Worm (Caenorhabditis elegans) whole organism, L3 larva: Measurements from ENCODE around the gene mrps-9.

Source experiments
- R02D3.7 ChIP-seq: fragments of 150-350 bp; optimal IDR thresholded peaks from 2 replicates; lab custom pipeline; 2014; ENCODE audit warnings: missing biosample characterization, missing genetic modification characterization
- ceh-16 ChIP-seq: sonication (generic microtip); optimal IDR thresholded peaks from 2 replicates; lab custom pipeline; 2017; ENCODE audit warnings: missing biosample characterization, missing genetic modification characterization
- ceh-28 ChIP-seq: fragments of 150-350 bp; optimal IDR thresholded peaks from 2 replicates; lab custom pipeline; 2014; ENCODE audit warnings: missing biosample characterization, missing genetic modification reagents, missing genetic modification characterization
- ceh-82 ChIP-seq: fragments of 150-350 bp; optimal IDR thresholded peaks from 2 replicates; lab custom pipeline; 2014; ENCODE audit warnings: missing biosample characterization, missing genetic modification characterization
- ceh-9 ChIP-seq: sonication (generic microtip); optimal IDR thresholded peaks from 2 replicates; lab custom pipeline; 2018; ENCODE audit warnings: missing biosample characterization, missing genetic modification characterization
- elt-1 ChIP-seq: fragments of 150-350 bp; optimal IDR thresholded peaks from 2 replicates; lab custom pipeline; 2014; ENCODE audit warnings: missing biosample characterization, missing genetic modification characterization
- elt-2 ChIP-seq: sonication (generic microtip); optimal IDR thresholded peaks from 2 replicates; lab custom pipeline; 2016; ENCODE audit warnings: missing genetic modification reagents, mild to moderate bottlenecking, missing genetic modification characterization, missing compliant biosample characterization
- elt-3 ChIP-seq, 3 experiments: fragments of 150-350 bp in 1 of 3; sonication (generic microtip) in 2 of 3; optimal IDR thresholded peaks; 2 replicates in 2 of 3; 4 replicates in 1 of 3; lab custom pipeline; 2014 to 2017; ENCODE audit warnings: missing biosample characterization in 3 of 3, missing genetic modification characterization in 3 of 3
- eor-1 ChIP-seq, 2 experiments: fragments of 150-350 bp; optimal IDR thresholded peaks; 2 replicates each; lab custom pipeline; 2014 to 2018; ENCODE audit warnings: missing biosample characterization in 2 of 2, missing genetic modification characterization in 2 of 2
- fkh-10 ChIP-seq: sonication (generic microtip); optimal IDR thresholded peaks from 2 replicates; lab custom pipeline; 2017; ENCODE audit warnings: missing biosample characterization, missing genetic modification reagents, missing genetic modification characterization
- fkh-2 ChIP-seq: fragments of 150-350 bp; optimal IDR thresholded peaks from 2 replicates; lab custom pipeline; 2014; ENCODE audit warnings: missing biosample characterization, missing genetic modification reagents, missing genetic modification characterization
- hmg-11 ChIP-seq: sonication (generic microtip); optimal IDR thresholded peaks from 2 replicates; lab custom pipeline; 2016; ENCODE audit warnings: missing genetic modification characterization, missing compliant biosample characterization
- jun-1 ChIP-seq: fragments of 150-350 bp; optimal IDR thresholded peaks from 2 replicates; lab custom pipeline; 2014; ENCODE audit warnings: missing biosample characterization, missing genetic modification reagents, missing genetic modification characterization
- lin-15B ChIP-seq: fragments of 150-350 bp; optimal IDR thresholded peaks from 2 replicates; lab custom pipeline; 2014; ENCODE audit warnings: missing biosample characterization, missing genetic modification characterization
- lin-39 ChIP-seq: fragments of 150-350 bp; optimal IDR thresholded peaks from 2 replicates; lab custom pipeline; 2018; ENCODE audit warnings: missing biosample characterization, missing genetic modification reagents, missing genetic modification characterization
- lsy-12 ChIP-seq: sonication (generic microtip); optimal IDR thresholded peaks from 2 replicates; lab custom pipeline; 2016; ENCODE audit warnings: mild to moderate bottlenecking, missing genetic modification characterization, missing compliant biosample characterization
- mdl-1 ChIP-seq: fragments of 150-350 bp; optimal IDR thresholded peaks from 2 replicates; lab custom pipeline; 2014; ENCODE audit warnings: missing biosample characterization, missing genetic modification characterization
- nfya-1 ChIP-seq: sonication (generic microtip); optimal IDR thresholded peaks from 2 replicates; lab custom pipeline; 2017; ENCODE audit warnings: missing genetic modification characterization, mild to moderate bottlenecking, missing compliant biosample characterization, antibody characterized with exemption, moderate library complexity; ENCODE audit not compliant: insufficient read depth
- nhr-11 ChIP-seq: fragments of 150-350 bp; optimal IDR thresholded peaks from 2 replicates; lab custom pipeline; 2014; ENCODE audit warnings: missing biosample characterization, missing genetic modification characterization
- nhr-23 ChIP-seq: fragments of 150-350 bp; optimal IDR thresholded peaks from 2 replicates; lab custom pipeline; 2014; ENCODE audit warnings: missing biosample characterization, missing genetic modification reagents, missing genetic modification characterization
- nhr-25 ChIP-seq: sonication (generic microtip); optimal IDR thresholded peaks from 2 replicates; lab custom pipeline; 2017; ENCODE audit warnings: missing biosample characterization, missing genetic modification characterization
- nhr-28 ChIP-seq: fragments of 150-350 bp; optimal IDR thresholded peaks from 2 replicates; lab custom pipeline; 2014; ENCODE audit warnings: missing biosample characterization, missing genetic modification characterization
- nhr-67 ChIP-seq: fragments of 150-350 bp; optimal IDR thresholded peaks from 2 replicates; lab custom pipeline; 2014; ENCODE audit warnings: missing biosample characterization, missing genetic modification characterization
- nhr-76 ChIP-seq: fragments of 150-350 bp; sonication (generic microtip); optimal IDR thresholded peaks from 5 replicates; lab custom pipeline; 2014; ENCODE audit warnings: missing biosample characterization, missing genetic modification characterization
- nhr-77 ChIP-seq: fragments of 150-350 bp; optimal IDR thresholded peaks from 2 replicates; lab custom pipeline; 2014; ENCODE audit warnings: missing biosample characterization, missing genetic modification characterization
- pha-4 ChIP-seq: fragments of 150-350 bp; optimal IDR thresholded peaks from 2 replicates; lab custom pipeline; 2014; ENCODE audit warnings: missing biosample characterization, missing genetic modification reagents, missing genetic modification characterization
- pqm-1 ChIP-seq: fragments of 150-350 bp; optimal IDR thresholded peaks from 2 replicates; lab custom pipeline; 2017; ENCODE audit warnings: missing biosample characterization, missing genetic modification characterization, inconsistent platforms
- sea-2 ChIP-seq: fragments of 150-350 bp; sonication (generic microtip); optimal IDR thresholded peaks from 4 replicates; lab custom pipeline; 2014; ENCODE audit warnings: missing biosample characterization, missing genetic modification reagents, missing genetic modification characterization
- snpc-4 ChIP-seq: fragments of 150-350 bp; optimal IDR thresholded peaks from 2 replicates; lab custom pipeline; 2014; ENCODE audit warnings: missing biosample characterization, missing genetic modification characterization
- unc-39 ChIP-seq: sonication (generic microtip); optimal IDR thresholded peaks from 4 replicates; lab custom pipeline; 2017; ENCODE audit warnings: missing biosample characterization, missing genetic modification characterization
- unc-62 ChIP-seq: fragments of 150-350 bp; sonication (generic microtip); optimal IDR thresholded peaks from 4 replicates; lab custom pipeline; 2014; ENCODE audit warnings: missing biosample characterization, missing genetic modification reagents, missing genetic modification characterization
- zag-1 ChIP-seq: fragments of 150-350 bp; optimal IDR thresholded peaks from 2 replicates; lab custom pipeline; 2014; ENCODE audit warnings: missing biosample characterization, missing genetic modification characterization
- ztf-11 ChIP-seq: fragments of 150-350 bp; optimal IDR thresholded peaks from 2 replicates; lab custom pipeline; 2014; ENCODE audit warnings: missing biosample characterization, missing genetic modification characterization

The mrps-9 gene

ce11 chrIII:8307356-8307755 lies 41.5 kb downstream of the mrps-9 start, which contains the start of the genes F10E9.7 and F10E9.5 (continued):
- TF ChIP-seq ceh-82 (peak; percentile 58), ceh-9 (tag; lab: Kevin White, UChicago) (no peak), jun-1 (tag; lab: Kevin White, UChicago) (no peak), elt-2 (peak; percentile 53), pha-4 (tag; lab: Kevin White, UChicago) (peak; percentile 96), ztf-11 (no peak), unc-62 (GFP tag; lab: Kevin White, UChicago) (no peak), nhr-76 (tag; lab: Kevin White, UChicago) (no peak), snpc-4 (tag; lab: Kevin White, UChicago) (peak; percentile 86), nhr-77 (no peak), unc-39 (no peak), ceh-16 (no peak), lin-15B (tag; lab: Kevin White, UChicago) (peak; percentile 97), hmg-11 (tag; lab: Kevin White, UChicago) (peak; percentile 71), fkh-2 (no peak), lsy-12 (tag; lab: Kevin White, UChicago) (peak; percentile 89), R02D3.7 (peak; percentile 55), nhr-28 (tag; lab: Kevin White, UChicago) (no peak), nhr-23 (tag; lab: Kevin White, UChicago) (peak; percentile 96)

- TF ChIP-seq ceh-82 (no peak), zag-1 (no peak), nhr-67 (tag; lab: Kevin White, UChicago) (no peak), lin-39 (tag; lab: Kevin White, UChicago) (no peak), sea-2 (GFP tag; lab: Kevin White, UChicago) (no peak), elt-1 (tag; lab: Kevin White, UChicago) (no peak), ceh-16 (no peak), nhr-11 (tag; lab: Kevin White, UChicago) (no peak), hmg-11 (tag; lab: Kevin White, UChicago) (no peak), unc-39 (no peak), eor-1 (tag; optimal IDR thresholded peaks at IDR 0.05; lab: Kevin White, UChicago) (no peak), pqm-1 (no peak), jun-1 (tag; lab: Kevin White, UChicago) (no peak), ceh-28 (tag; lab: Kevin White, UChicago) (no peak), nhr-25 (tag; lab: Kevin White, UChicago) (no peak), lsy-12 (tag; lab: Kevin White, UChicago) (no peak), fkh-10 (GFP tag; lab: Kevin White, UChicago) (no peak), pha-4 (tag; lab: Kevin White, UChicago) (no peak)
- TF ChIP-seq, all 47 proteins: peak for 0
These were observed 42.4 kb downstream of the mrps-9 start, which contains the start of gene F10E9.4 for ce11 chrIII:8308238-8308637. Gene F10E9.4, plus strand, starts transcription at chrIII:8308538.

ce11 chrIII:8310239-8311057 lies 44.6 kb downstream of the mrps-9 start, which contains the start of gene F10E9.3:
Gene F10E9.3, plus strand, starts transcription at chrIII:8311007.
- TF ChIP-seq hmg-11 (tag; lab: Kevin White, UChicago) (peak; percentile 28), nhr-23 (tag; lab: Kevin White, UChicago) (peak; percentile 11), lin-15B (tag; lab: Kevin White, UChicago) (peak; percentile 51), nfya-1 (peak; percentile 94), pqm-1 (peak; percentile 14), elt-1 (tag; lab: Kevin White, UChicago) (no peak), mdl-1 (tag; lab: Kevin White, UChicago) (no peak), pha-4 (tag; lab: Kevin White, UChicago) (peak; percentile 62)

ce11 chrIII:8312393-8312792 lies 46.5 kb downstream of the mrps-9 start, which contains the start of gene F10E9.2:
Gene F10E9.2, plus strand, starts transcription at chrIII:8312693.
- TF ChIP-seq ztf-11 (no peak), ceh-82 (no peak), elt-3 (tag; optimal IDR thresholded peaks at IDR 0.05; lab: Kevin White, UChicago) (no peak), sea-2 (GFP tag; lab: Kevin White, UChicago) (no peak), lin-15B (tag; lab: Kevin White, UChicago) (no peak), fkh-2 (no peak)
